Worm (Caenorhabditis elegans) whole organism, young adult: ENCODE results near the gene T21H3.5.

Source experiments
- B0019.2 ChIP-seq: fragments of 200-800 bp; sonication (Bioruptor generic); conservative IDR thresholded peaks from 2 replicates; pipeline ENCODE4 v1.3.6; 2022; ENCODE audit warnings: missing genetic modification reagents, missing genetic modification characterization, missing compliant biosample characterization
- D2030.7 ChIP-seq: fragments of 200-800 bp; sonication (Bioruptor generic); IDR thresholded peaks from 2 replicates; pipeline ENCODE4 v1.3.6; 2022; ENCODE audit warnings: missing genetic modification reagents, missing genetic modification characterization, missing compliant biosample characterization
- F22D6.2 ChIP-seq: sonication (generic microtip); optimal IDR thresholded peaks from 2 replicates; lab custom pipeline; 2016; ENCODE audit warnings: mild to moderate bottlenecking, missing genetic modification characterization, missing compliant biosample characterization
- F37B4.10 ChIP-seq: fragments of 200-800 bp; sonication (Bioruptor generic); IDR thresholded peaks from 2 replicates; pipeline ENCODE4 v1.3.6; 2022; ENCODE audit warnings: missing genetic modification characterization, missing compliant biosample characterization
- F39B2.1 ChIP-seq: fragments of 200-800 bp; sonication (Bioruptor generic); IDR thresholded peaks from 2 replicates; pipeline ENCODE4 v1.3.6; 2022; ENCODE audit warnings: missing genetic modification reagents, missing genetic modification characterization, missing compliant biosample characterization
- F49E8.2 ChIP-seq: sonication (generic microtip); optimal IDR thresholded peaks from 3 replicates; lab custom pipeline; 2017; ENCODE audit warnings: missing genetic modification characterization, mild to moderate bottlenecking, missing compliant biosample characterization, antibody characterized with exemption, moderate library complexity; ENCODE audit not compliant: insufficient read depth
- K12H6.12 ChIP-seq: fragments of 200-800 bp; sonication (Bioruptor generic); optimal IDR thresholded peaks from 2 replicates; lab custom pipeline; 2018; ENCODE audit warnings: mild to moderate bottlenecking, missing genetic modification characterization, missing compliant biosample characterization
- Y53F4B.3 ChIP-seq: fragments of 200-800 bp; sonication (Bioruptor generic); IDR thresholded peaks from 2 replicates; pipeline ENCODE4 v1.3.6; 2022; ENCODE audit warnings: missing genetic modification reagents, missing genetic modification characterization, missing compliant biosample characterization
- Y53G8AR.9 ChIP-seq: fragments of 200-800 bp; sonication (Bioruptor generic); conservative IDR thresholded peaks from 2 replicates; pipeline ENCODE4 v1.3.6; 2022; ENCODE audit warnings: missing genetic modification reagents, missing genetic modification characterization, missing compliant biosample characterization
- Y79H2A.3 ChIP-seq: fragments of 200-800 bp; sonication (Bioruptor generic); conservative IDR thresholded peaks from 2 replicates; pipeline ENCODE4 v1.3.6; 2022; ENCODE audit warnings: missing genetic modification reagents, missing genetic modification characterization, missing compliant biosample characterization
- ama-1 ChIP-seq, 3 experiments: fragments of 150-350 bp in 1 of 3; sonication (generic microtip) in 2 of 3; optimal IDR thresholded peaks; 2 replicates each; lab custom pipeline; 2014 to 2018; ENCODE audit warnings: missing biosample characterization in 2 of 3, missing genetic modification characterization in 2 of 3, missing genetic modification reagents in 2 of 3
- aptf-2 ChIP-seq: fragments of 200-800 bp; sonication (Bioruptor generic); conservative IDR thresholded peaks from 2 replicates; pipeline ENCODE4 v1.3.6; 2022; ENCODE audit warnings: missing genetic modification reagents, missing genetic modification characterization, missing compliant biosample characterization
- atf-7 ChIP-seq: sonication (generic microtip); optimal IDR thresholded peaks from 2 replicates; lab custom pipeline; 2017; ENCODE audit warnings: mild to moderate bottlenecking, missing genetic modification characterization, missing compliant biosample characterization
- bed-1 ChIP-seq: fragments of 200-800 bp; sonication (Bioruptor generic); IDR thresholded peaks from 2 replicates; pipeline ENCODE4 v1.3.6; 2022; ENCODE audit warnings: missing genetic modification reagents, missing genetic modification characterization, missing compliant biosample characterization
- ccch-3 ChIP-seq: fragments of 200-800 bp; sonication (Bioruptor generic); optimal IDR thresholded peaks from 2 replicates; lab custom pipeline; 2018; ENCODE audit warnings: mild to moderate bottlenecking, missing genetic modification characterization, missing compliant biosample characterization
- cebp-2 ChIP-seq: fragments of 200-800 bp; sonication (Bioruptor generic); IDR thresholded peaks from 2 replicates; pipeline ENCODE4 v1.3.6; 2022; ENCODE audit warnings: missing genetic modification characterization, missing compliant biosample characterization
- ceh-100 ChIP-seq: fragments of 200-800 bp; sonication (Bioruptor generic); IDR thresholded peaks from 2 replicates; pipeline ENCODE4 v1.3.6; 2022; ENCODE audit warnings: missing genetic modification reagents, missing genetic modification characterization, missing compliant biosample characterization
- ceh-58 ChIP-seq: fragments of 200-800 bp; sonication (Bioruptor generic); IDR thresholded peaks from 2 replicates; pipeline ENCODE4 v1.3.6; 2022; ENCODE audit warnings: missing genetic modification characterization, missing compliant biosample characterization
- chd-7 ChIP-seq: sonication (generic microtip); optimal IDR thresholded peaks from 2 replicates; lab custom pipeline; 2016; ENCODE audit warnings: mild to moderate bottlenecking, missing genetic modification characterization, moderate library complexity, missing compliant biosample characterization
- die-1 ChIP-seq: sonication (generic microtip); optimal IDR thresholded peaks from 2 replicates; lab custom pipeline; 2016; ENCODE audit warnings: missing genotype, mild to moderate bottlenecking, missing genetic modification characterization, missing compliant biosample characterization
- dox-1 ChIP-seq: fragments of 200-800 bp; sonication (Bioruptor generic); IDR thresholded peaks from 2 replicates; pipeline ENCODE4 v1.3.6; 2022; ENCODE audit warnings: missing genetic modification reagents, missing genetic modification characterization, missing compliant biosample characterization
- efl-1 ChIP-seq: fragments of 150-350 bp; optimal IDR thresholded peaks from 2 replicates; lab custom pipeline; 2014; ENCODE audit warnings: missing biosample characterization, missing genetic modification reagents, missing genetic modification characterization
- egrh-3 ChIP-seq: fragments of 200-800 bp; sonication (Bioruptor generic); IDR thresholded peaks from 2 replicates; pipeline ENCODE4 v1.3.6; 2022; ENCODE audit warnings: missing genetic modification reagents, missing genetic modification characterization, missing compliant biosample characterization
- gei-17 ChIP-seq: fragments of 200-800 bp; sonication (Bioruptor generic); optimal IDR thresholded peaks from 2 replicates; lab custom pipeline; 2018; ENCODE audit warnings: mild to moderate bottlenecking, missing genetic modification characterization, missing compliant biosample characterization
- hlh-12 ChIP-seq: sonication (generic microtip); optimal IDR thresholded peaks from 2 replicates; lab custom pipeline; 2016; ENCODE audit warnings: missing genetic modification characterization, missing compliant biosample characterization
- hlh-26 ChIP-seq: fragments of 200-800 bp; sonication (Bioruptor generic); conservative IDR thresholded peaks from 2 replicates; pipeline ENCODE4 v1.3.6; 2022; ENCODE audit warnings: missing genetic modification reagents, missing genetic modification characterization, missing compliant biosample characterization
- hmg-1.2 ChIP-seq: fragments of 200-800 bp; sonication (Bioruptor generic); IDR thresholded peaks from 2 replicates; pipeline ENCODE4 v1.3.6; 2022; ENCODE audit warnings: missing genetic modification reagents, missing genetic modification characterization, missing compliant biosample characterization
- let-526 ChIP-seq: fragments of 200-800 bp; sonication (Bioruptor generic); IDR thresholded peaks from 2 replicates; pipeline ENCODE4 v1.3.6; 2022; ENCODE audit warnings: missing genetic modification reagents, missing genetic modification characterization, missing compliant biosample characterization
- lin-26 ChIP-seq: fragments of 200-800 bp; sonication (Bioruptor generic); IDR thresholded peaks from 2 replicates; pipeline ENCODE4 v1.3.6; 2022; ENCODE audit warnings: missing genetic modification reagents, missing genetic modification characterization, missing compliant biosample characterization
- lin-40 ChIP-seq: sonication (generic microtip); optimal IDR thresholded peaks from 2 replicates; lab custom pipeline; 2016; ENCODE audit warnings: missing genetic modification characterization, mild to moderate bottlenecking, missing compliant biosample characterization, missing genotype, missing genetic modification reagents
- lir-1 ChIP-seq: fragments of 200-800 bp; sonication (Bioruptor generic); conservative IDR thresholded peaks from 2 replicates; pipeline ENCODE4 v1.3.6; 2022; ENCODE audit warnings: missing genetic modification reagents, missing genetic modification characterization, missing compliant biosample characterization
- lsl-1 ChIP-seq: fragments of 200-800 bp; sonication (Bioruptor generic); optimal IDR thresholded peaks from 2 replicates; lab custom pipeline; 2018; ENCODE audit warnings: mild to moderate bottlenecking, missing genetic modification characterization, moderate library complexity, missing compliant biosample characterization
- madf-3 ChIP-seq: fragments of 200-800 bp; sonication (Bioruptor generic); IDR thresholded peaks from 2 replicates; pipeline ENCODE4 v1.3.6; 2022; ENCODE audit warnings: missing genetic modification reagents, missing genetic modification characterization, missing compliant biosample characterization
- madf-6 ChIP-seq: fragments of 200-800 bp; sonication (Bioruptor generic); IDR thresholded peaks from 2 replicates; pipeline ENCODE4 v1.3.6; 2022; ENCODE audit warnings: missing genetic modification reagents, missing genetic modification characterization, missing compliant biosample characterization
- madf-8 ChIP-seq: fragments of 200-800 bp; sonication (Bioruptor generic); conservative IDR thresholded peaks from 2 replicates; pipeline ENCODE4 v1.3.6; 2022; ENCODE audit warnings: missing genetic modification reagents, missing genetic modification characterization, missing compliant biosample characterization
- mel-28 ChIP-seq: sonication (generic microtip); optimal IDR thresholded peaks from 2 replicates; lab custom pipeline; 2016; ENCODE audit warnings: borderline replicate concordance, mild to moderate bottlenecking, missing genetic modification characterization, missing compliant biosample characterization
- nfyb-1 ChIP-seq: fragments of 200-800 bp; sonication (Bioruptor generic); IDR thresholded peaks from 2 replicates; pipeline ENCODE4 v1.3.6; 2022; ENCODE audit warnings: missing genetic modification reagents, missing genetic modification characterization, missing compliant biosample characterization
- nhr-179 ChIP-seq: sonication (generic microtip); optimal IDR thresholded peaks from 2 replicates; lab custom pipeline; 2016; ENCODE audit warnings: mild to moderate bottlenecking, missing genetic modification characterization, missing compliant biosample characterization
- nhr-80 ChIP-seq: sonication (generic microtip); optimal IDR thresholded peaks from 2 replicates; lab custom pipeline; 2016; ENCODE audit warnings: missing genetic modification characterization, missing compliant biosample characterization
- pbrm-1 ChIP-seq: fragments of 200-800 bp; sonication (Bioruptor generic); IDR thresholded peaks from 2 replicates; pipeline ENCODE4 v1.3.6; 2022; ENCODE audit warnings: missing genetic modification reagents, missing genetic modification characterization, missing compliant biosample characterization
- rcor-1 ChIP-seq: fragments of 200-800 bp; sonication (Bioruptor generic); IDR thresholded peaks from 2 replicates; pipeline ENCODE4 v1.3.6; 2022; ENCODE audit warnings: missing genetic modification reagents, missing genetic modification characterization, missing compliant biosample characterization
- repo-1 ChIP-seq: sonication (generic microtip); optimal IDR thresholded peaks from 2 replicates; lab custom pipeline; 2017; ENCODE audit warnings: mild to moderate bottlenecking, missing genetic modification characterization, missing compliant biosample characterization
- snpc-1.1 ChIP-seq: sonication (generic microtip); optimal IDR thresholded peaks from 2 replicates; lab custom pipeline; 2017; ENCODE audit warnings: missing genetic modification characterization, mild to moderate bottlenecking, missing compliant biosample characterization, antibody characterized with exemption, moderate library complexity, missing genotype, missing genetic modification reagents; ENCODE audit not compliant: insufficient read depth
- snpc-1.3 ChIP-seq: sonication (generic microtip); optimal IDR thresholded peaks from 2 replicates; lab custom pipeline; 2017; ENCODE audit warnings: missing genetic modification characterization, mild to moderate bottlenecking, missing compliant biosample characterization, antibody characterized with exemption, moderate library complexity, missing genotype, missing genetic modification reagents; ENCODE audit not compliant: insufficient read depth
- xnd-1 ChIP-seq: sonication (generic microtip); optimal IDR thresholded peaks from 2 replicates; lab custom pipeline; 2016; ENCODE audit warnings: missing genotype, missing genetic modification reagents, missing genetic modification characterization, missing compliant biosample characterization
- ztf-3 ChIP-seq: fragments of 200-800 bp; sonication (Bioruptor generic); optimal IDR thresholded peaks from 2 replicates; lab custom pipeline; 2018; ENCODE audit warnings: mild to moderate bottlenecking, missing genetic modification characterization, missing compliant biosample characterization

The T21H3.5 gene

DNA sequence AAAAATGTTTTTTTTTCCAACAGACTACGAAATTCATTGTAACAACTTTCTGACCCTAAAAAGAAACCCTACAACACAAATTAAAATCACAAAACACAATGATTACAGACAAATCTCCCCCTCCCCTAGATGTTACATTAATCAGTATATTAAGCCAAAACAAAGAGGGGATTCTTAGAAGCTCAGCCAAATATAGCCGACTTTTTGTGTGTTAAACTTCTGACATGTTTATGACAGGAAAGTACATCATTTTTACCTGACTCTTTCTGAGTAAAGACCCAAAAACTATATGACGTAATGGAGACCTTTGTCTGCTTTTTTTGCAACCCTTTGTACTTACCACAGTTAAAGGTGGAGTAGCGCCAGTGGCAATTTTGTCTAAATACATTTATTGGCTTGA is 44.0 kb downstream of the T21H3.5 start:
- TF ChIP-seq die-1 (tag; lab: Kevin White, UChicago) (no peak), hlh-26 (GFP tag; lab: Robert Waterston, UW) (no peak), chd-7 (no peak), gei-17 (GFP tag; lab: Kevin White, UChicago) (no peak), K12H6.12 (tag; lab: Kevin White, UChicago) (no peak), ccch-3 (GFP tag; lab: Kevin White, UChicago) (no peak), F37B4.10 (GFP tag; lab: Robert Waterston, UW) (no peak), Y79H2A.3 (GFP tag; lab: Robert Waterston, UW) (no peak), D2030.7 (GFP tag; lab: Robert Waterston, UW) (no peak), bed-1 (GFP tag; lab: Robert Waterston, UW) (no peak), hlh-12 (tag; lab: Kevin White, UChicago) (no peak), ceh-100 (GFP tag; lab: Robert Waterston, UW) (no peak), F49E8.2 (no peak), ceh-58 (GFP tag; lab: Robert Waterston, UW) (no peak), ama-1 (optimal IDR thresholded peaks at IDR 0.05; lab: Kevin White, UChicago) (no peak), ama-1 (GFP tag; optimal IDR thresholded peaks at IDR 0.05; lab: Kevin White, UChicago) (no peak), B0019.2 (GFP tag; lab: Robert Waterston, UW) (no peak)

DNA sequence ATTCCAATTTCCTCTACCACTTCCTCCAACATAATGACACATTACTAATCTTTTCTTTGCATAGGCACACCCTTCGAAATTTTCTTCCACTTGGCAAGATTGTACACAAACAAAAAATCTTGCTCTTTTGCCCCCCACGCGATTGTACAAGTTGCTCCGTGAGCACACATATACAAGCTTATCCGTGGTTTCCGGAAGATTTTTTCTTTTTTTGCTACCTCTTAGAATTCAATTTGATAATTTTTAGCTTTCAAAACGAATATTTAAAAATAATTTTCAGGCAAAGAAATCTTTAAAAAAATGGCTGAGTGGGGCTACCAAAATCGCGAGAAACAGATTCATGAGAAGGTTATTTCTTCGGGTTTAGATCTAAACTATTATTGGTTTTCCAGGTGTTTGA is 51.4 kb downstream of the T21H3.5 start, which contains the start of gene Y50D4B.1:
Gene Y50D4B.1 (plus strand): TSS at position 301 of the 400 bp plus-strand sequence.
- no peak for TF ChIP-seq madf-3
- TF ChIP-seq D2030.7 (GFP tag; lab: Robert Waterston, UW) = no peak
- TF ChIP-seq dox-1 (GFP tag; lab: Robert Waterston, UW) = no peak
- TF ChIP-seq madf-6 = no peak
- no peak for TF ChIP-seq efl-1 (GFP tag; lab: Kevin White, UChicago)
- TF ChIP-seq cebp-2 (GFP tag; lab: Robert Waterston, UW) = no peak
- TF ChIP-seq madf-8 = no peak
- no peak for TF ChIP-seq lin-40 (tag; lab: Kevin White, UChicago)
- TF ChIP-seq mel-28 = no peak
- no peak for TF ChIP-seq nhr-179 (tag; lab: Kevin White, UChicago)
- TF ChIP-seq lsl-1 = no peak
- no peak for TF ChIP-seq Y53G8AR.9 (GFP tag; lab: Robert Waterston, UW)
- TF ChIP-seq egrh-3 (GFP tag; lab: Robert Waterston, UW) = no peak
- no peak for TF ChIP-seq snpc-1.1 (tag; lab: Kevin White, UChicago)

DNA sequence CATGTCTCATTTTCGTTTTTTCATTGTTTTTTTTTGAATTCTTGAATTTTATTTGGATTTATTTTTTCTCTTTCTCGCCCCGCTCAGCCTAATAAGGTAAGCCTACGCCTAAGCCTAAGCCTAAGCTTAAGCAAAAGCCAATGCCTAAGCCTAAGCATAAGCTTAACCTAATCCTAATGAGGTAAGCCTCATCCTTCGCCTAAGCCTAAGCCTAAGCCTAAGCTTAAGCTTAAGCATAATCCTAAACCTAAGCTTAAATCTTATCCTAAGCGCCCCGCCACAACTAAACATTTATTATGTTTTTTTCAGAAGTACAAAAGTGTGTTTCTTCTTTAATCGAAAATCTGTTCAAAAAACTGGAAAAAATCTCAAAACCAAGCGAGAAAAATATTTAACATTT is 51.9 kb downstream of the T21H3.5 start:
- no peak for TF ChIP-seq Y53F4B.3 (GFP tag; lab: Robert Waterston, UW)
- TF ChIP-seq F22D6.2 (tag; lab: Kevin White, UChicago) = no peak
- TF ChIP-seq nfyb-1 (GFP tag; lab: Robert Waterston, UW) = no peak
- TF ChIP-seq F39B2.1 = no peak
- no peak for TF ChIP-seq ztf-3 (GFP tag; lab: Kevin White, UChicago)
- no peak for TF ChIP-seq xnd-1 (tag; lab: Kevin White, UChicago)
- no peak for TF ChIP-seq aptf-2
- no peak for TF ChIP-seq lin-26 (GFP tag; lab: Robert Waterston, UW)
- no peak for TF ChIP-seq snpc-1.3 (tag; lab: Kevin White, UChicago)
- no peak for TF ChIP-seq pbrm-1 (GFP tag; lab: Robert Waterston, UW)
- TF ChIP-seq let-526 = no peak
- TF ChIP-seq nhr-80 = no peak
- no peak for TF ChIP-seq repo-1 (tag; lab: Kevin White, UChicago)
- no peak for TF ChIP-seq hmg-1.2
- no peak for TF ChIP-seq F37B4.10 (GFP tag; lab: Robert Waterston, UW)
- no peak for TF ChIP-seq K12H6.12 (tag; lab: Kevin White, UChicago)
- no peak for TF ChIP-seq rcor-1
- TF ChIP-seq lir-1 (GFP tag; lab: Robert Waterston, UW) = no peak
- no peak for TF ChIP-seq atf-7 (tag; lab: Kevin White, UChicago)
